Fruit fly (Drosophila melanogaster) whole organism, embryonic: Measurements from ENCODE around the gene Jhbp16.

Experiments used
- B-H1 ChIP-seq: fragments of 200-800 bp; sonication (Bioruptor generic); IDR thresholded peaks from 3 replicates; pipeline ENCODE4 v1.3.6; 2022; ENCODE audit warnings: missing biosample characterization, missing genetic modification characterization
- CG10274 ChIP-seq: fragments of 200-800 bp; sonication (Bioruptor generic); optimal IDR thresholded peaks from 3 replicates; lab custom pipeline; 2017; ENCODE audit warnings: missing biosample characterization, mild to moderate bottlenecking, missing genetic modification characterization
- CG10321 ChIP-seq: fragments of 200-800 bp; sonication (Bioruptor generic); IDR thresholded peaks from 2 replicates; pipeline ENCODE4 v1.3.6; 2022; ENCODE audit warnings: missing biosample characterization, missing genetic modification characterization
- CG10654 ChIP-seq: fragments of 200-800 bp; sonication (Bioruptor generic); optimal IDR thresholded peaks from 2 replicates; lab custom pipeline; 2016; ENCODE audit warnings: missing biosample characterization, missing genetic modification characterization
- CG11093 ChIP-seq: fragments of 200-800 bp; sonication (Bioruptor generic); IDR thresholded peaks from 3 replicates; pipeline ENCODE4 v1.3.6; 2022; ENCODE audit warnings: missing biosample characterization, missing genetic modification characterization
- CG12155 ChIP-seq: fragments of 200-800 bp; sonication (Bioruptor generic); optimal IDR thresholded peaks from 3 replicates; lab custom pipeline; 2016; ENCODE audit warnings: missing biosample characterization, missing genetic modification characterization
- CG12219 ChIP-seq: fragments of 200-800 bp; sonication (Bioruptor generic); optimal IDR thresholded peaks from 3 replicates; lab custom pipeline; 2018; ENCODE audit warnings: missing biosample characterization, mild to moderate bottlenecking, missing genetic modification characterization
- CG13296 ChIP-seq: fragments of 200-800 bp; sonication (Bioruptor generic); optimal IDR thresholded peaks from 3 replicates; lab custom pipeline; 2018; ENCODE audit warnings: missing biosample characterization, mild to moderate bottlenecking, missing genetic modification characterization
- CG14710 ChIP-seq: fragments of 200-800 bp; sonication (Bioruptor generic); optimal IDR thresholded peaks from 3 replicates; lab custom pipeline; 2019; ENCODE audit warnings: missing biosample characterization, mild to moderate bottlenecking, missing genetic modification characterization, moderate library complexity
- CG1529 ChIP-seq: fragments of 200-800 bp; sonication (Bioruptor generic); optimal IDR thresholded peaks from 3 replicates; lab custom pipeline; 2018; ENCODE audit warnings: missing biosample characterization, missing genetic modification characterization
- CG16779 ChIP-seq: fragments of 200-800 bp; sonication (Bioruptor generic); IDR thresholded peaks from 2 replicates; pipeline ENCODE4 v1.3.6; 2022; ENCODE audit warnings: missing biosample characterization, missing genetic modification characterization
- CG18764 ChIP-seq: fragments of 200-800 bp; sonication (Bioruptor generic); optimal IDR thresholded peaks from 3 replicates; lab custom pipeline; 2016; ENCODE audit warnings: missing biosample characterization, missing genetic modification characterization
- CG2120 ChIP-seq: fragments of 200-800 bp; sonication (Bioruptor generic); optimal IDR thresholded peaks from 3 replicates; lab custom pipeline; 2016; ENCODE audit warnings: missing biosample characterization, missing genetic modification characterization
- CG2875 ChIP-seq: fragments of 200-800 bp; sonication (Bioruptor generic); optimal IDR thresholded peaks from 2 replicates; lab custom pipeline; 2017; ENCODE audit warnings: missing biosample characterization, mild to moderate bottlenecking, missing genetic modification characterization, missing genetic modification reagents
- CG31388 ChIP-seq: fragments of 200-800 bp; sonication (Bioruptor generic); optimal IDR thresholded peaks from 2 replicates; lab custom pipeline; 2016; ENCODE audit warnings: missing biosample characterization, missing genetic modification characterization
- CG4360 ChIP-seq: fragments of 200-800 bp; sonication (Bioruptor generic); IDR thresholded peaks from 2 replicates; pipeline ENCODE4 v1.3.6; 2022; ENCODE audit warnings: missing biosample characterization, missing genetic modification characterization
- CG6813 ChIP-seq: fragments of 200-800 bp; sonication (Bioruptor generic); optimal IDR thresholded peaks from 2 replicates; lab custom pipeline; 2017; ENCODE audit warnings: missing biosample characterization, missing genetic modification characterization, mild to moderate bottlenecking, moderate library complexity, missing genetic modification reagents
- CG6854 ChIP-seq: fragments of 200-800 bp; sonication (Bioruptor generic); optimal IDR thresholded peaks from 3 replicates; lab custom pipeline; 2017; ENCODE audit warnings: missing biosample characterization, mild to moderate bottlenecking, missing genetic modification characterization
- CG7372 ChIP-seq: fragments of 200-800 bp; sonication (Bioruptor generic); IDR thresholded peaks from 2 replicates; pipeline ENCODE4 v1.3.6; 2022; ENCODE audit warnings: missing biosample characterization, missing genetic modification characterization
- CG8089 ChIP-seq: fragments of 200-800 bp; sonication (Bioruptor generic); optimal IDR thresholded peaks from 3 replicates; lab custom pipeline; 2016; ENCODE audit warnings: missing biosample characterization, missing genetic modification characterization
- CG8388 ChIP-seq: fragments of 200-800 bp; sonication (Bioruptor generic); optimal IDR thresholded peaks from 2 replicates; lab custom pipeline; 2019; ENCODE audit warnings: missing biosample characterization, mild to moderate bottlenecking, missing genetic modification characterization, moderate library complexity
- CHES-1-like ChIP-seq: fragments of 200-800 bp; sonication (Bioruptor generic); optimal IDR thresholded peaks from 2 replicates; lab custom pipeline; 2016; ENCODE audit warnings: missing biosample characterization, missing genetic modification characterization
- D19A ChIP-seq: fragments of 200-800 bp; optimal IDR thresholded peaks from 3 replicates; lab custom pipeline; 2019; ENCODE audit warnings: missing biosample characterization, mild to moderate bottlenecking, missing genetic modification characterization, moderate library complexity
- Ets65A ChIP-seq: fragments of 200-800 bp; sonication (Bioruptor generic); peaks from one replicate; lab custom pipeline; 2016; ENCODE audit warnings: missing biosample characterization, missing genetic modification characterization
- Lim3 ChIP-seq: fragments of 200-800 bp; sonication (Bioruptor generic); IDR thresholded peaks from 2 replicates; pipeline ENCODE4 v1.3.6; 2022; ENCODE audit warnings: missing biosample characterization, missing genetic modification characterization
- Meics ChIP-seq: fragments of 200-800 bp; sonication (Bioruptor generic); optimal IDR thresholded peaks from 2 replicates; lab custom pipeline; 2017; ENCODE audit warnings: missing biosample characterization, mild to moderate bottlenecking, missing genetic modification characterization
- PHDP ChIP-seq: fragments of 200-800 bp; sonication (Bioruptor generic); optimal IDR thresholded peaks from 3 replicates; lab custom pipeline; 2018; ENCODE audit warnings: missing biosample characterization, mild to moderate bottlenecking, missing genetic modification characterization, moderate library complexity
- Side ChIP-seq: fragments of 200-800 bp; sonication (Bioruptor generic); optimal IDR thresholded peaks from 2 replicates; lab custom pipeline; 2016; ENCODE audit warnings: missing biosample characterization, missing genetic modification characterization
- Ssrp ChIP-seq: fragments of 200-800 bp; sonication (Bioruptor generic); optimal IDR thresholded peaks from 2 replicates; lab custom pipeline; 2018; ENCODE audit warnings: missing biosample characterization, mild to moderate bottlenecking, missing genetic modification characterization, moderate library complexity
- Vsx1 ChIP-seq: fragments of 200-800 bp; sonication (Bioruptor generic); optimal IDR thresholded peaks from 2 replicates; lab custom pipeline; 2017; ENCODE audit warnings: missing biosample characterization, mild to moderate bottlenecking, missing genetic modification characterization, missing genetic modification reagents
- YL-1 ChIP-seq: fragments of 200-800 bp; sonication (Bioruptor generic); optimal IDR thresholded peaks from 3 replicates; lab custom pipeline; 2017; ENCODE audit warnings: missing biosample characterization, mild to moderate bottlenecking, missing genetic modification characterization
- ac ChIP-seq: fragments of 200-800 bp; sonication (Bioruptor generic); optimal IDR thresholded peaks from 3 replicates; lab custom pipeline; 2017; ENCODE audit warnings: missing biosample characterization, mild to moderate bottlenecking, missing genetic modification characterization
- corto ChIP-seq: fragments of 200-800 bp; sonication (Bioruptor generic); optimal IDR thresholded peaks from 2 replicates; lab custom pipeline; 2016; ENCODE audit warnings: missing biosample characterization, mild to moderate bottlenecking, missing genetic modification characterization, moderate library complexity
- dati ChIP-seq: fragments of 200-800 bp; sonication (Bioruptor generic); IDR thresholded peaks from 2 replicates; pipeline ENCODE4 v1.3.6; 2022; ENCODE audit warnings: missing biosample characterization, missing genetic modification characterization
- dmrt99B ChIP-seq: fragments of 200-800 bp; sonication (Bioruptor generic); optimal IDR thresholded peaks from 2 replicates; lab custom pipeline; 2018; ENCODE audit warnings: missing biosample characterization, mild to moderate bottlenecking, missing genetic modification characterization, moderate library complexity
- eve ChIP-seq, 2 experiments: fragments of >200 bp; optimal IDR thresholded peaks; 2 replicates each; lab custom pipeline; 2017; ENCODE audit warnings: missing biosample characterization in 2 of 2, missing genetic modification characterization in 2 of 2
- fd102C ChIP-seq: fragments of 200-800 bp; sonication (Bioruptor generic); optimal IDR thresholded peaks from 2 replicates; lab custom pipeline; 2018; ENCODE audit warnings: missing biosample characterization, mild to moderate bottlenecking, missing genetic modification characterization, moderate library complexity
- ftz-f1 ChIP-seq: fragments of 200-800 bp; sonication (Bioruptor generic); optimal IDR thresholded peaks from 2 replicates; lab custom pipeline; 2016; ENCODE audit warnings: missing biosample characterization, missing genetic modification characterization
- gce ChIP-seq: fragments of 200-800 bp; sonication (Bioruptor generic); IDR thresholded peaks from 3 replicates; pipeline ENCODE4 v1.3.6; 2022; ENCODE audit warnings: missing biosample characterization, missing genetic modification characterization
- hb ChIP-seq: fragments of 200-800 bp; sonication (Bioruptor generic); IDR thresholded peaks from 3 replicates; pipeline ENCODE4 v1.3.6; 2022; ENCODE audit warnings: missing biosample characterization, missing genetic modification characterization; ENCODE audit not compliant: partially characterized antibody
- inv ChIP-seq: fragments of 200-800 bp; sonication (Bioruptor generic); IDR thresholded peaks from 2 replicates; pipeline ENCODE4 v1.3.6; 2022; ENCODE audit warnings: missing biosample characterization, missing genetic modification characterization; ENCODE audit not compliant: partially characterized antibody
- lmd ChIP-seq: fragments of 200-800 bp; sonication (Bioruptor generic); IDR thresholded peaks from 2 replicates; pipeline ENCODE4 v1.3.6; 2022; ENCODE audit warnings: missing biosample characterization, missing genetic modification characterization
- nmo ChIP-seq: fragments of 200-800 bp; sonication (Bioruptor generic); optimal IDR thresholded peaks from 2 replicates; lab custom pipeline; 2018; ENCODE audit warnings: missing biosample characterization, mild to moderate bottlenecking, missing genetic modification characterization, moderate library complexity
- schlank ChIP-seq: fragments of 200-800 bp; sonication (Bioruptor generic); optimal IDR thresholded peaks from 2 replicates; lab custom pipeline; 2018; ENCODE audit warnings: missing biosample characterization, mild to moderate bottlenecking, missing genetic modification characterization
- sob ChIP-seq: fragments of 200-800 bp; sonication (Bioruptor generic); IDR thresholded peaks from 2 replicates; pipeline ENCODE4 v1.3.6; 2022; ENCODE audit warnings: missing biosample characterization, missing genetic modification characterization
- sqz ChIP-seq: fragments of 200-800 bp; sonication (Bioruptor generic); optimal IDR thresholded peaks from 3 replicates; lab custom pipeline; 2018; ENCODE audit warnings: missing biosample characterization, mild to moderate bottlenecking, missing genetic modification characterization
- sr ChIP-seq: fragments of 200-800 bp; sonication (Bioruptor generic); IDR thresholded peaks from 3 replicates; pipeline ENCODE4 v1.3.6; 2022; ENCODE audit warnings: missing biosample characterization, missing genetic modification characterization
- stwl ChIP-seq: fragments of 200-800 bp; sonication (Bioruptor generic); optimal IDR thresholded peaks from 3 replicates; lab custom pipeline; 2018; ENCODE audit warnings: missing biosample characterization, mild to moderate bottlenecking, missing genetic modification characterization, moderate library complexity
- tgo ChIP-seq: fragments of 200-800 bp; sonication (Bioruptor generic); IDR thresholded peaks from 3 replicates; pipeline ENCODE4 v1.3.6; 2022; ENCODE audit warnings: missing biosample characterization, missing genetic modification characterization

Jhbp16 gene

dm6 chr3R:21660659-21661126, 3.5 kb upstream of the Jhbp16 start, which contains the start of gene E2f1 (continued):
- TF ChIP-seq CG10321 (GFP tag; lab: Robert Waterston, UW) (no peak), CG12155 (GFP tag; lab: Kevin White, UChicago) (no peak), D19A (peak; percentile 8), CG2875 (GFP tag; lab: Kevin White, UChicago) (no peak), ac (GFP tag; lab: Kevin White, UChicago) (peak; percentile 3), stwl (tag; lab: Kevin White, UChicago) (peak; percentile 77), sqz (GFP tag; lab: Kevin White, UChicago) (peak; percentile 95)

dm6 chr3R:21662501-21663007, 1.6 kb upstream of the Jhbp16 start, which contains the start of gene Archease:
Gene Archease, minus strand, starts transcription at chr3R:21662972.
- TF ChIP-seq Meics, result peak; percentile 70
- TF ChIP-seq dmrt99B, result peak; percentile 65
- no peak for TF ChIP-seq sr (GFP tag; lab: Robert Waterston, UW)
- no peak for TF ChIP-seq ftz-f1 (GFP tag; lab: Kevin White, UChicago)
- TF ChIP-seq PHDP, result peak; percentile 77
- no peak for TF ChIP-seq ac (GFP tag; lab: Kevin White, UChicago)
- no peak for TF ChIP-seq CG11093 (GFP tag; lab: Robert Waterston, UW)
- peak; percentile 87 for TF ChIP-seq CG4360 (GFP tag; lab: Robert Waterston, UW)
- peak; percentile 27 for TF ChIP-seq CG6813 (GFP tag; lab: Kevin White, UChicago)
- peak; percentile 81 for TF ChIP-seq CG13296 (GFP tag; lab: Kevin White, UChicago)
- peak; percentile 40; the same call in 1 of the 3 replicates for TF ChIP-seq gce (GFP tag; lab: Robert Waterston, UW)
- TF ChIP-seq CG16779, result no peak
- TF ChIP-seq Side (GFP tag; lab: Kevin White, UChicago), result peak; percentile 7
- no peak for TF ChIP-seq eve (GFP tag; optimal IDR thresholded peaks at IDR 0.05; lab: Kevin White, UChicago)
- peak; percentile 45 for TF ChIP-seq corto
- peak; percentile 36 for TF ChIP-seq CG6854
- TF ChIP-seq CG1529 (GFP tag; lab: Kevin White, UChicago), result peak; percentile 22
- TF ChIP-seq CG2120 (GFP tag; lab: Kevin White, UChicago), result peak; percentile 66
- TF ChIP-seq CHES-1-like (GFP tag; lab: Kevin White, UChicago), result peak; percentile 62
- TF ChIP-seq Lim3 (GFP tag; lab: Robert Waterston, UW), result no peak
- peak; percentile 18 for TF ChIP-seq schlank (tag; lab: Kevin White, UChicago)
- no peak for TF ChIP-seq hb (GFP tag; lab: Robert Waterston, UW)
- no peak for TF ChIP-seq CG10274 (GFP tag; lab: Kevin White, UChicago)
- TF ChIP-seq CG12219, result peak; percentile 51
- TF ChIP-seq sob, result no peak
- no peak for TF ChIP-seq Ets65A (GFP tag; lab: Kevin White, UChicago)
- no peak for TF ChIP-seq Vsx1 (GFP tag; lab: Kevin White, UChicago)
- peak; percentile 52 for TF ChIP-seq nmo (GFP tag; lab: Kevin White, UChicago)
- TF ChIP-seq YL-1 (GFP tag; lab: Kevin White, UChicago), result peak; percentile 58
- peak; percentile 28 for TF ChIP-seq CG8388 (GFP tag; lab: Kevin White, UChicago)
- peak; percentile 6 for TF ChIP-seq Ssrp
- no peak for TF ChIP-seq CG10654
- no peak for TF ChIP-seq CG8089 (GFP tag; lab: Kevin White, UChicago)
- TF ChIP-seq fd102C (GFP tag; lab: Kevin White, UChicago), result no peak
- peak; percentile 41 for TF ChIP-seq CG14710 (tag; lab: Kevin White, UChicago)
- TF ChIP-seq CG7372, result 0 out of 2 replicates have a peak, but pooled peaks have one; percentile 13
- TF ChIP-seq CG18764, result peak; percentile 14
- TF ChIP-seq dati, result no peak
- TF ChIP-seq CG31388 (GFP tag; lab: Kevin White, UChicago), result no peak
- peak; percentile 23; the same call in 1 of the 3 replicates for TF ChIP-seq tgo (GFP tag; lab: Robert Waterston, UW)
- no peak; the same call in 2 of the 3 replicates for TF ChIP-seq B-H1 (GFP tag; lab: Robert Waterston, UW)
- no peak for TF ChIP-seq lmd (GFP tag; lab: Robert Waterston, UW)
- no peak for TF ChIP-seq inv (GFP tag; lab: Robert Waterston, UW)
